Worm (Caenorhabditis elegans) whole organism, L2 larva: ENCODE results near the gene fat-5.

Experiments used
- C34F6.9 ChIP-seq: fragments of 150-350 bp; optimal IDR thresholded peaks from 2 replicates; lab custom pipeline; 2014; ENCODE audit warnings: missing biosample characterization, missing genetic modification characterization
- F13H6.1 ChIP-seq: sonication (generic microtip); optimal IDR thresholded peaks from 2 replicates; lab custom pipeline; 2016; ENCODE audit warnings: missing genetic modification characterization, missing compliant biosample characterization
- R02D3.7 ChIP-seq: fragments of 150-350 bp; optimal IDR thresholded peaks from 2 replicates; lab custom pipeline; 2014; ENCODE audit warnings: missing biosample characterization, missing genetic modification characterization
- ZK546.5 ChIP-seq: sonication (generic microtip); optimal IDR thresholded peaks from 2 replicates; lab custom pipeline; 2017; ENCODE audit warnings: missing biosample characterization, missing genetic modification characterization
- alr-1 ChIP-seq: fragments of 150-350 bp; optimal IDR thresholded peaks from 2 replicates; lab custom pipeline; 2014; ENCODE audit warnings: missing biosample characterization, missing genetic modification characterization
- aly-2 ChIP-seq: fragments of 150-350 bp; optimal IDR thresholded peaks from 2 replicates; lab custom pipeline; 2014; ENCODE audit warnings: missing biosample characterization, missing genetic modification characterization
- ama-1 ChIP-seq: fragments of 150-350 bp; optimal IDR thresholded peaks from 2 replicates; lab custom pipeline; 2018; ENCODE audit warnings: inconsistent platforms
- blmp-1 ChIP-seq: sonication (generic microtip); optimal IDR thresholded peaks from 2 replicates; lab custom pipeline; 2017; ENCODE audit warnings: missing genetic modification characterization, mild to moderate bottlenecking, missing compliant biosample characterization, antibody characterized with exemption, moderate library complexity; ENCODE audit not compliant: insufficient read depth
- ceh-16 ChIP-seq: fragments of 150-350 bp; optimal IDR thresholded peaks from 2 replicates; lab custom pipeline; 2014; ENCODE audit warnings: missing biosample characterization, missing genetic modification characterization
- ceh-82 ChIP-seq: fragments of 150-350 bp; optimal IDR thresholded peaks from 2 replicates; lab custom pipeline; 2014; ENCODE audit warnings: missing biosample characterization, missing genetic modification characterization
- crh-2 ChIP-seq: sonication (generic microtip); optimal IDR thresholded peaks from 2 replicates; lab custom pipeline; 2017; ENCODE audit warnings: missing biosample characterization, missing genetic modification characterization
- elt-1 ChIP-seq: fragments of 150-350 bp; optimal IDR thresholded peaks from 2 replicates; lab custom pipeline; 2014; ENCODE audit warnings: missing biosample characterization, missing genetic modification characterization
- elt-3 ChIP-seq: sonication (generic microtip); optimal IDR thresholded peaks from 2 replicates; lab custom pipeline; 2017; ENCODE audit warnings: missing biosample characterization, missing genetic modification characterization
- fos-1 ChIP-seq: fragments of 150-350 bp; optimal IDR thresholded peaks from 2 replicates; lab custom pipeline; 2014; ENCODE audit warnings: missing biosample characterization, missing genetic modification characterization
- gmeb-1 ChIP-seq: fragments of 150-350 bp; optimal IDR thresholded peaks from 2 replicates; lab custom pipeline; 2014; ENCODE audit warnings: missing biosample characterization, missing genetic modification characterization
- lin-11 ChIP-seq: fragments of 150-350 bp; sonication (generic microtip); optimal IDR thresholded peaks from 2 replicates; lab custom pipeline; 2014; ENCODE audit warnings: missing biosample characterization, missing genetic modification characterization, inconsistent platforms, mixed read lengths
- lin-39 ChIP-seq: fragments of 150-350 bp; optimal IDR thresholded peaks from 2 replicates; lab custom pipeline; 2014; ENCODE audit warnings: missing biosample characterization, missing genetic modification reagents, missing genetic modification characterization
- lsy-2 ChIP-seq, 2 experiments: fragments of 150-350 bp in 1 of 2; sonication (generic microtip) in 1 of 2; optimal IDR thresholded peaks; 2 replicates each; lab custom pipeline; 2014 to 2017; ENCODE audit warnings: missing biosample characterization in 2 of 2, missing genetic modification characterization in 2 of 2
- mbf-1 ChIP-seq: sonication (generic microtip); optimal IDR thresholded peaks from 2 replicates; lab custom pipeline; 2017; ENCODE audit warnings: missing biosample characterization, missing genetic modification characterization
- mdl-1 ChIP-seq, 2 experiments: fragments of 150-350 bp in 1 of 2; sonication (generic microtip) in 1 of 2; optimal IDR thresholded peaks; 2 replicates each; lab custom pipeline; 2017; ENCODE audit warnings: missing biosample characterization in 2 of 2, missing genetic modification characterization in 2 of 2
- nhr-10 ChIP-seq: sonication (generic microtip); optimal IDR thresholded peaks from 2 replicates; lab custom pipeline; 2017; ENCODE audit warnings: missing biosample characterization, missing genetic modification characterization
- nhr-11 ChIP-seq: fragments of 150-350 bp; optimal IDR thresholded peaks from 2 replicates; lab custom pipeline; 2014; ENCODE audit warnings: missing biosample characterization, missing genetic modification characterization
- nhr-12 ChIP-seq: fragments of 150-350 bp; optimal IDR thresholded peaks from 2 replicates; lab custom pipeline; 2014; ENCODE audit warnings: missing biosample characterization, missing genetic modification characterization
- nhr-23 ChIP-seq: fragments of 150-350 bp; optimal IDR thresholded peaks from 2 replicates; lab custom pipeline; 2014; ENCODE audit warnings: missing biosample characterization, missing genetic modification reagents, missing genetic modification characterization
- nhr-6 ChIP-seq: fragments of 150-350 bp; optimal IDR thresholded peaks from 2 replicates; lab custom pipeline; 2014; ENCODE audit warnings: missing biosample characterization, missing genetic modification characterization
- nhr-77 ChIP-seq: fragments of 150-350 bp; optimal IDR thresholded peaks from 2 replicates; lab custom pipeline; 2014; ENCODE audit warnings: missing biosample characterization, missing genetic modification characterization
- sma-3 ChIP-seq: sonication (generic microtip); optimal IDR thresholded peaks from 2 replicates; lab custom pipeline; 2016; ENCODE audit warnings: missing genetic modification reagents, missing genetic modification characterization, missing compliant biosample characterization
- sma-9 ChIP-seq, 2 experiments: fragments of 150-350 bp in 1 of 2; sonication (generic microtip) in 1 of 2; optimal IDR thresholded peaks; 2 replicates each; lab custom pipeline; 2014 to 2016; ENCODE audit warnings: missing genetic modification characterization in 2 of 2, mild to moderate bottlenecking in 1 of 2, missing biosample characterization in 1 of 2, missing compliant biosample characterization in 1 of 2, missing genetic modification reagents in 1 of 2, moderate library complexity in 1 of 2
- snpc-4 ChIP-seq: fragments of 150-350 bp; optimal IDR thresholded peaks from 2 replicates; lab custom pipeline; 2014; ENCODE audit warnings: missing biosample characterization, missing genetic modification characterization
- unc-39 ChIP-seq: fragments of 150-350 bp; optimal IDR thresholded peaks from 2 replicates; lab custom pipeline; 2014; ENCODE audit warnings: missing biosample characterization, missing genetic modification characterization
- unc-55 ChIP-seq: fragments of 150-350 bp; sonication (generic microtip); optimal IDR thresholded peaks from 3 replicates; lab custom pipeline; 2014; ENCODE audit warnings: missing biosample characterization, missing genetic modification reagents, missing genetic modification characterization
- unc-62 ChIP-seq: fragments of 150-350 bp; optimal IDR thresholded peaks from 2 replicates; lab custom pipeline; 2014; ENCODE audit warnings: missing biosample characterization, missing genetic modification reagents, missing genetic modification characterization
- zag-1 ChIP-seq: fragments of 150-350 bp; optimal IDR thresholded peaks from 2 replicates; lab custom pipeline; 2014; ENCODE audit warnings: missing biosample characterization, missing genetic modification characterization
- ztf-4 ChIP-seq: fragments of 150-350 bp; optimal IDR thresholded peaks from 2 replicates; lab custom pipeline; 2014; ENCODE audit warnings: missing biosample characterization, missing genetic modification characterization

fat-5 gene

ce11 chrV:17724704-17725103 is at the start of gene fat-5:
Gene fat-5, plus strand, starts transcription at chrV:17725004.
- TF ChIP-seq nhr-10 (tag; lab: Kevin White, UChicago) (no peak), gmeb-1 (tag; lab: Kevin White, UChicago) (no peak), mdl-1 (tag; optimal IDR thresholded peaks at IDR 0.05; lab: Kevin White, UChicago) (no peak), unc-62 (GFP tag; lab: Kevin White, UChicago) (no peak), nhr-23 (tag; lab: Kevin White, UChicago) (no peak), elt-3 (tag; lab: Kevin White, UChicago) (no peak), fos-1 (tag; lab: Kevin White, UChicago) (no peak), ceh-16 (no peak), R02D3.7 (tag; lab: Kevin White, UChicago) (no peak), alr-1 (tag; lab: Kevin White, UChicago) (no peak), sma-9 (GFP tag; optimal IDR thresholded peaks at IDR 0.05; lab: Kevin White, UChicago) (no peak), sma-9 (tag; optimal IDR thresholded peaks at IDR 0.05; lab: Kevin White, UChicago) (no peak), nhr-77 (tag; lab: Kevin White, UChicago) (no peak), nhr-12 (no peak)

- TF ChIP-seq alr-1 (tag; lab: Kevin White, UChicago) (no peak), mbf-1 (tag; lab: Kevin White, UChicago) (no peak), unc-55 (GFP tag; lab: Kevin White, UChicago) (no peak), elt-1 (tag; lab: Kevin White, UChicago) (no peak), blmp-1 (no peak), ztf-4 (tag; lab: Kevin White, UChicago) (no peak), mdl-1 (tag; optimal IDR thresholded peaks at IDR 0.05; lab: Kevin White, UChicago) (no peak), lin-11 (tag; lab: Kevin White, UChicago) (no peak), ceh-82 (tag; lab: Kevin White, UChicago) (no peak), nhr-12 (no peak), ama-1 (lab: Kevin White, UChicago) (no peak), F13H6.1 (tag; lab: Kevin White, UChicago) (no peak)
These were observed 48.3 kb upstream of the fat-5 start, which contains the start of gene str-92 for ce11 chrV:17676553-17676952. Gene str-92, minus strand, starts transcription at chrV:17676653.

ce11 chrV:17683290-17683689 is 41.5 kb upstream of the fat-5 start:
- TF ChIP-seq C34F6.9 (no peak), blmp-1 (no peak), unc-62 (GFP tag; lab: Kevin White, UChicago) (no peak), lin-39 (tag; lab: Kevin White, UChicago) (no peak), ztf-4 (tag; lab: Kevin White, UChicago) (no peak), elt-3 (tag; lab: Kevin White, UChicago) (no peak), nhr-10 (tag; lab: Kevin White, UChicago) (no peak), nhr-6 (tag; lab: Kevin White, UChicago) (no peak), ama-1 (lab: Kevin White, UChicago) (no peak), elt-1 (tag; lab: Kevin White, UChicago) (no peak), crh-2 (tag; lab: Kevin White, UChicago) (no peak), F13H6.1 (tag; lab: Kevin White, UChicago) (no peak), fos-1 (tag; lab: Kevin White, UChicago) (no peak), unc-39 (tag; lab: Kevin White, UChicago) (no peak)

ce11 chrV:17683763-17684162 is 41.0 kb upstream of the fat-5 start, which contains the start of gene F59A1.15:
Gene F59A1.15, minus strand, starts transcription at chrV:17683863.
- TF ChIP-seq fos-1 (tag; lab: Kevin White, UChicago) = no peak
- TF ChIP-seq aly-2 (tag; lab: Kevin White, UChicago) = no peak
- TF ChIP-seq nhr-6 (tag; lab: Kevin White, UChicago) = no peak
- TF ChIP-seq sma-3 (GFP tag; lab: Kevin White, UChicago) = no peak
- TF ChIP-seq zag-1 (tag; lab: Kevin White, UChicago) = no peak
- no peak for TF ChIP-seq ZK546.5
- TF ChIP-seq lin-11 (tag; lab: Kevin White, UChicago) = no peak
- no peak for TF ChIP-seq lsy-2 (tag; optimal IDR thresholded peaks at IDR 0.05; lab: Kevin White, UChicago)
- TF ChIP-seq F13H6.1 (tag; lab: Kevin White, UChicago) = no peak

- TF ChIP-seq elt-3 (tag; lab: Kevin White, UChicago) = no peak
- no peak for TF ChIP-seq ceh-82 (tag; lab: Kevin White, UChicago)
- no peak for TF ChIP-seq nhr-11 (tag; lab: Kevin White, UChicago)
- TF ChIP-seq snpc-4 (tag; lab: Kevin White, UChicago) = no peak
- TF ChIP-seq nhr-10 (tag; lab: Kevin White, UChicago) = no peak
- no peak for TF ChIP-seq sma-9 (GFP tag; optimal IDR thresholded peaks at IDR 0.05; lab: Kevin White, UChicago)
- no peak for TF ChIP-seq sma-9 (tag; optimal IDR thresholded peaks at IDR 0.05; lab: Kevin White, UChicago)
- no peak for TF ChIP-seq ZK546.5
- no peak for TF ChIP-seq ceh-16
- TF ChIP-seq zag-1 (tag; lab: Kevin White, UChicago) = no peak
- no peak for TF ChIP-seq nhr-77 (tag; lab: Kevin White, UChicago)
- no peak for TF ChIP-seq fos-1 (tag; lab: Kevin White, UChicago)
- TF ChIP-seq mbf-1 (tag; lab: Kevin White, UChicago) = no peak
- TF ChIP-seq blmp-1 = no peak
These were observed 39.9 kb upstream of the fat-5 start, which contains the start of the genes F59A1.16 and F59A1.6 for ce11 chrV:17684857-17685256. Gene F59A1.16, minus strand, starts transcription at chrV:17684957. Gene F59A1.6, plus strand, starts transcription at chrV:17685141.
